Fruit fly (Drosophila melanogaster): Measurements from ENCODE around the gene dimm.

dimm gene

DNA sequence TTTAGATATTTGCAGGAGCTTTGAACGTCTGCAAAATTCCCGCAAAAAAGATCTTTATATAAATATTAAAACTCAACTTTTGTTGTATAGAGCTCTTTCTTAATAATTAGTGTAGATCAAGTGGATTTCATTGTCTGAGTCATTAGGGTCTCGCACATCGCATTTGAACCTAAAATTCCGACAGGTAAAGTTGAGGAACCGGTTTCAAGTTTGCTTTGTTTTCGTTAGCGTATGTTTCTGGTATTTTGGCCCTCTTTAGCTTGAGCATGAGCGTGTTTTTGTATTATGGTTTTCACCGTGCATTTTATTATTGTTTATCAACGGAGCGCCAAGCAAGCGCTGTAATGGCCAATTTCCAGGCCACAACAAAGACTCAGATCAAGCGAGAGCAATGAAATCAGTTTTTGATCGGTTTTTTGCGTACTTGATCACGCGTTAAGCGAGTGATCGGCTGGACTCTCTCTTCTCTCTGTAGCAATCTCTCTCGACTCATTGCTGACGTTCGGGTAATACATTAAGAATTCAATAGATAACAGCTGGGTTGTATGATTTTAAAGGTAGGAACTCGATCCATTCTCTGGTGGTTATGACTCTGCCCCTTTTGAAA, 18.6 kb upstream of the dimm start:
- TF ChIP-seq psq (GFP tag; optimal IDR thresholded peaks at IDR 0.05), result peak; percentile 4
- TF ChIP-seq dl (GFP tag; optimal IDR thresholded peaks at IDR 0.05; ENCODE audit: insufficient read depth in 1 of 2, partially characterized antibody in 2 of 2), result peak; percentile 43 to 65
- TF ChIP-seq sage (GFP tag; optimal IDR thresholded peaks at IDR 0.05), result peak; percentile 9
- peak; percentile 75 for TF ChIP-seq Mio (GFP tag; optimal IDR thresholded peaks at IDR 0.05)
- peak; percentile 33 for TF ChIP-seq Dif (GFP tag; optimal IDR thresholded peaks at IDR 0.05; ENCODE audit: partially characterized antibody)
- TF ChIP-seq rgr (GFP tag; optimal IDR thresholded peaks at IDR 0.05), result no peak
- TF ChIP-seq Rel (GFP tag; optimal IDR thresholded peaks at IDR 0.05), result peak; percentile 35
- peak; percentile 59 for TF ChIP-seq Rel (tag; optimal IDR thresholded peaks at IDR 0.05)
- peak; percentile 5 for TF ChIP-seq brk (GFP tag; optimal IDR thresholded peaks at IDR 0.05)
- TF ChIP-seq woc (GFP tag; optimal IDR thresholded peaks at IDR 0.05), result no peak

DNA sequence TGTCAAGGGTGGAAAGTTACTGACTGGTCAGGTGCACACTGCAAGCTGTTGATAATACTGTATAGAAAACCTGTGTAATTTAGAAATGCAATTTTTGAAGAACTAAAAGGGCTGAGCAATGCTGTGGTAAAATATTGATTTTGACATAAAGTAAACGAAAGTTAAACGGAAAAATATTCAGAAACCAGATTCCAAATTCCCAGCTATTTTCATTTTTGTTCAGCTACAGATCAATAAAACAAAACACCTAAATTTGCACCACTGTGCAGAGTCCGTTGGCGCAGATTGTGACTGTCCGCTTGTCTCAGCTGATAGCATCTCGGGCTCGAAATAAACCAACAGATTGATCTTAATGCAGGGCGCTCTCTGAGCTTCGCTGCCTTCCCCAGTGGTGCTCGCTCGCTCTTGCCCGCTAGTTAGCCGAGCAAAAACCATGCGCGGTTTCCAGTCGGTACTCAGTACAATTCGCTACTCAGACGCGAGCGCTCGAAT, 17.6 kb upstream of the dimm start, which contains the start of gene CG46314:
TSS of gene CG46314 (plus strand) at position 452 of the 492 bp plus-strand sequence.
- peak; percentile 75 for TF ChIP-seq Hr83 (GFP tag; optimal IDR thresholded peaks at IDR 0.05; ENCODE audit: poor library complexity, severe bottlenecking)
- peak in 1 of 2 experiments; percentile 73 for TF ChIP-seq foxo (GFP tag; optimal IDR thresholded peaks at IDR 0.05)
- TF ChIP-seq Rel (GFP tag; optimal IDR thresholded peaks at IDR 0.05), result no peak
- peak; percentile 14 for TF ChIP-seq Rel (tag; optimal IDR thresholded peaks at IDR 0.05)
- peak; percentile 20 for TF ChIP-seq psq (GFP tag; optimal IDR thresholded peaks at IDR 0.05)
- peak; percentile 48 for TF ChIP-seq ey (GFP tag; optimal IDR thresholded peaks at IDR 0.05)
- TF ChIP-seq h (GFP tag; optimal IDR thresholded peaks at IDR 0.05), result peak; percentile 55
- peak; percentile 74 for TF ChIP-seq fru (GFP tag; optimal IDR thresholded peaks at IDR 0.05)
- peak; percentile 53 for TF ChIP-seq CG9705 (GFP tag; optimal IDR thresholded peaks at IDR 0.05)
- TF ChIP-seq sage (GFP tag; optimal IDR thresholded peaks at IDR 0.05), result no peak
- peak; percentile 54 for TF ChIP-seq rgr (GFP tag; optimal IDR thresholded peaks at IDR 0.05)
- TF ChIP-seq jim (GFP tag; optimal IDR thresholded peaks at IDR 0.05), result no peak
- no peak for TF ChIP-seq brk (GFP tag; optimal IDR thresholded peaks at IDR 0.05)
- no peak for TF ChIP-seq sv (GFP tag; optimal IDR thresholded peaks at IDR 0.05)
- peak; percentile 53 for TF ChIP-seq dmrt93B (GFP tag; optimal IDR thresholded peaks at IDR 0.05)
- TF ChIP-seq woc (GFP tag; optimal IDR thresholded peaks at IDR 0.05), result peak; percentile 76
- TF ChIP-seq Vsx2 (GFP tag; optimal IDR thresholded peaks at IDR 0.05; ENCODE audit: partially characterized antibody), result peak; percentile 50
- peak; percentile 68 for TF ChIP-seq Sp1 (GFP tag; optimal IDR thresholded peaks at IDR 0.05)
- no peak for TF ChIP-seq CG32264 (GFP tag; optimal IDR thresholded peaks at IDR 0.05)
- peak; percentile 33 for TF ChIP-seq br (GFP tag; optimal IDR thresholded peaks at IDR 0.05)
- no peak for TF ChIP-seq usp (GFP tag; optimal IDR thresholded peaks at IDR 0.05)
- peak; percentile 71 for TF ChIP-seq HLH106 (tag; optimal IDR thresholded peaks at IDR 0.05)
- peak; percentile 56 for TF ChIP-seq OdsH (GFP tag; optimal IDR thresholded peaks at IDR 0.05)
- TF ChIP-seq dl (GFP tag; optimal IDR thresholded peaks at IDR 0.05; ENCODE audit: insufficient read depth in 1 of 2, partially characterized antibody in 2 of 2), result peak; percentile 57 to 74
- TF ChIP-seq Dif (GFP tag; optimal IDR thresholded peaks at IDR 0.05; ENCODE audit: partially characterized antibody), result peak; percentile 66

DNA sequence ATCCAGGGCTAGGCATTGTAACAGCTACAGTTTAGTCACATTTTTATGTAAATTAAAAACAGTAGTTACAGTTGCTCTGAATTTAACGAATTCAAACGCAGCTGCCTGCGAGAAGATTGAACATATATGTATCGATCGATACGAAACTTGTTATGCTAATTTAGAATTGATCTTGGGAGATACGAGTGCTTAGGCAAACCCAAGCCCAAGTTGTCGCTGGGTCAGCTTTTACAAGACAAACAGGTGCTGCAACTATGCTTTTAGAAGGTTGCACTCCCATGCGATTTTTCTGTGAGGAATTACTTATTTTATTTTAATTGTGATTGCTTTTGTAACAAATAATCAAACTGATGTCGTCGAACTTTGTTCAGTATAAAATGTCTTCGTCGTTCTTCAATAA, 14.8 kb upstream of the dimm start:
- TF ChIP-seq foxo (GFP tag; optimal IDR thresholded peaks at IDR 0.05) (no peak), CG32264 (GFP tag; optimal IDR thresholded peaks at IDR 0.05) (no peak), jim (GFP tag; optimal IDR thresholded peaks at IDR 0.05) (no peak), lola (GFP tag; optimal IDR thresholded peaks at IDR 0.05) (no peak), tai (GFP tag; optimal IDR thresholded peaks at IDR 0.05) (no peak), Dif (GFP tag; optimal IDR thresholded peaks at IDR 0.05; ENCODE audit: partially characterized antibody) (no peak), Jra (GFP tag; optimal IDR thresholded peaks at IDR 0.05) (no peak), h (GFP tag; optimal IDR thresholded peaks at IDR 0.05) (no peak), psq (GFP tag; optimal IDR thresholded peaks at IDR 0.05) (no peak), OdsH (GFP tag; optimal IDR thresholded peaks at IDR 0.05) (no peak), Rel (GFP tag; optimal IDR thresholded peaks at IDR 0.05) (no peak), Rel (tag; optimal IDR thresholded peaks at IDR 0.05) (no peak), N (GFP tag; optimal IDR thresholded peaks at IDR 0.05) (no peak), brk (GFP tag; optimal IDR thresholded peaks at IDR 0.05) (no peak), Abd-B (GFP tag; optimal IDR thresholded peaks at IDR 0.05) (no peak)

DNA sequence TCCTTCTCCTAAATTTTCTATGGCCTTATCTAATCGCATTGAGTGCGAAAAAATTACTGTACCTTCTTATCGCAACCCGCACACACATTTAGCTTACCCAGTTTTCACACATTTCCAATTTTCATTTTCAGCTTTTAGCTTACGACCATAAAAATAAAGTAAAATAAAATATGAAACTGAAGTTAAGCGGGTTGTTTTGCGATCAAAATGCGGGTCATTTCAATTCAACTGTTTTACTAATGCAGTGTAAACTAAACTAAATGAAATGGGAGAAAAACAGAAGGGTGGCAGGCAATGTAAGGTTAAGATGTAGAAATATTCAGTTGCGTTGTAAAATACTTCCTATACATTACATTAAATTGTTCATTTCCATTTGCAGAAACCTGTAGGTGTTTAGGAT, 9.4 kb upstream of the dimm start:
- TF ChIP-seq Vsx2 (GFP tag; optimal IDR thresholded peaks at IDR 0.05; ENCODE audit: partially characterized antibody), result no peak
- TF ChIP-seq ey (GFP tag; optimal IDR thresholded peaks at IDR 0.05), result no peak
- TF ChIP-seq dmrt93B (GFP tag; optimal IDR thresholded peaks at IDR 0.05), result no peak
